Worm (Caenorhabditis elegans): ENCODE measurements around the gene W05H5.1.

Gene W05H5.1

ce11 chrII:12393690-12394089 lies 50.9 kb downstream of the W05H5.1 start, which contains the start of gene Y57A10B.7:
TSS of gene Y57A10B.7 (minus strand) at chrII:12393790.
- no peak for TF ChIP-seq repo-1 (tag; optimal IDR thresholded peaks at IDR 0.05)
- TF ChIP-seq B0261.1 (tag; optimal IDR thresholded peaks at IDR 0.05), result no peak
- TF ChIP-seq F22D6.2 (tag; optimal IDR thresholded peaks at IDR 0.05), result no peak
- TF ChIP-seq bed-2 (GFP tag; IDR thresholded peaks at IDR 0.05), result no peak
- no peak for TF ChIP-seq lsl-1 (GFP tag; optimal IDR thresholded peaks at IDR 0.05)
- TF ChIP-seq madf-3 (GFP tag; IDR thresholded peaks at IDR 0.05), result no peak
- TF ChIP-seq dox-1 (GFP tag; IDR thresholded peaks at IDR 0.05), result no peak
